Worm (Caenorhabditis elegans): ENCODE measurements around the gene pals-40.

DNA sequence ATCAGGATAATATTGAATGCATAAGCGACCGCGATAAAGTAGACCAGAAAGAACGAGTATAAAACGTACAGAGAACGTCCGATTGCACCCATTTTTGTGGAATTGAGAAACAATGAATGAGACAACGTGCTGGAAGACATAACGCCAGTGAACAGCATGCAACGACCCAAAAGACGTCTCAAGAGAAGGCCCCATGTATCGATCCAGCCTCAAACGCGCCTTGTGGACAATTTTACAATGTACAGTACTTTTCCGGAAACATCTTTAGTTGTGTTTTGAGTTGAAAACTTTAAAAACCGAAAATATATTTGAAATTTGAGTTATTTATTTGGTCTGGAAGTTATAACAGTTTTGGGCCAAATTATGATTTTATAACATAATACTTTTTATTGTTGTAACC is 27.1 kb downstream of the pals-40 start, which contains the start of gene Y82E9BL.3:
- TF ChIP-seq nhr-77 (tag; optimal IDR thresholded peaks at IDR 0.05) (no peak), nhr-237 (tag; optimal IDR thresholded peaks at IDR 0.05) (no peak)
